Worm (Caenorhabditis elegans) whole organism, L1 larva: Measurements from ENCODE around the gene srlf-33.

Experiments
- C04F5.9 ChIP-seq: sonication (generic microtip); optimal IDR thresholded peaks from 2 replicates; lab custom pipeline; 2016; ENCODE audit warnings: missing genetic modification characterization, missing compliant biosample characterization
- C16A3.4 ChIP-seq: fragments of 150-350 bp; optimal IDR thresholded peaks from 2 replicates; lab custom pipeline; 2014; ENCODE audit warnings: missing biosample characterization, missing genetic modification characterization
- F16B12.6 ChIP-seq: fragments of 150-350 bp; optimal IDR thresholded peaks from 2 replicates; lab custom pipeline; 2014; ENCODE audit warnings: missing biosample characterization, missing genetic modification characterization
- Y116A8C.19 ChIP-seq: sonication (generic microtip); optimal IDR thresholded peaks from 2 replicates; lab custom pipeline; 2016; ENCODE audit warnings: missing compliant biosample characterization, missing genetic modification characterization, borderline replicate concordance
- aha-1 ChIP-seq: fragments of 150-350 bp; optimal IDR thresholded peaks from 2 replicates; lab custom pipeline; 2014; ENCODE audit warnings: missing biosample characterization, missing genetic modification characterization
- aly-2 ChIP-seq: fragments of 150-350 bp; optimal IDR thresholded peaks from 2 replicates; lab custom pipeline; 2014; ENCODE audit warnings: missing biosample characterization, missing genetic modification characterization
- ceh-63 ChIP-seq: fragments of 200-800 bp; sonication (Bioruptor generic); optimal IDR thresholded peaks from 2 replicates; lab custom pipeline; 2018; ENCODE audit warnings: mild to moderate bottlenecking, missing genetic modification characterization, missing compliant biosample characterization
- ceh-90 ChIP-seq: sonication (generic microtip); optimal IDR thresholded peaks from 2 replicates; lab custom pipeline; 2016; ENCODE audit warnings: missing genetic modification characterization, missing compliant biosample characterization
- ces-1 ChIP-seq: fragments of 150-350 bp; optimal IDR thresholded peaks from 2 replicates; lab custom pipeline; 2014; ENCODE audit warnings: missing biosample characterization, missing genetic modification reagents, missing genetic modification characterization
- dsc-1 ChIP-seq: sonication (generic microtip); optimal IDR thresholded peaks from 2 replicates; lab custom pipeline; 2016; ENCODE audit warnings: mild to moderate bottlenecking, missing genetic modification characterization, missing compliant biosample characterization
- efl-1 ChIP-seq, 4 experiments: fragments of 150-350 bp; optimal IDR thresholded peaks in 3 of 4; peaks in 1 of 4; 1 replicate in 1 of 4; 2 replicates in 3 of 4; lab custom pipeline; 2014; ENCODE audit warnings: missing biosample characterization in 2 of 4, missing genetic modification characterization in 2 of 4, missing genetic modification reagents in 2 of 4
- efl-3 ChIP-seq: fragments of 200-800 bp; sonication (Bioruptor generic); optimal IDR thresholded peaks from 2 replicates; lab custom pipeline; 2018; ENCODE audit warnings: mild to moderate bottlenecking, missing genetic modification characterization, missing compliant biosample characterization
- egl-27 ChIP-seq, 2 experiments: fragments of 150-350 bp in 1 of 2; sonication (generic microtip); optimal IDR thresholded peaks; 3 replicates each; lab custom pipeline; 2017 to 2018; ENCODE audit warnings: missing biosample characterization in 2 of 2, missing genetic modification characterization in 2 of 2, missing genetic modification reagents in 2 of 2
- elt-2 ChIP-seq: sonication (generic microtip); optimal IDR thresholded peaks from 2 replicates; lab custom pipeline; 2016; ENCODE audit warnings: missing genetic modification characterization, mild to moderate bottlenecking, inconsistent platforms, missing compliant biosample characterization, missing genetic modification reagents
- elt-3 ChIP-seq, 6 experiments: fragments of 150-350 bp in 1 of 6; sonication (generic microtip); optimal IDR thresholded peaks; 2 replicates each; lab custom pipeline; 2017 to 2018; ENCODE audit warnings: missing biosample characterization in 6 of 6, missing genetic modification characterization in 6 of 6, inconsistent platforms in 1 of 6
- ets-5 ChIP-seq: fragments of 200-800 bp; sonication (Bioruptor generic); IDR thresholded peaks from 2 replicates; pipeline ENCODE4 v1.3.6; 2022; ENCODE audit warnings: missing genetic modification characterization, missing compliant biosample characterization
- fkh-10 ChIP-seq: sonication (generic microtip); optimal IDR thresholded peaks from 2 replicates; lab custom pipeline; 2017; ENCODE audit warnings: missing biosample characterization, missing genetic modification reagents, missing genetic modification characterization
- fkh-4 ChIP-seq: sonication (generic microtip); optimal IDR thresholded peaks from 2 replicates; lab custom pipeline; 2016; ENCODE audit warnings: missing compliant biosample characterization, missing genetic modification characterization, borderline replicate concordance
- fos-1 ChIP-seq: fragments of 150-350 bp; optimal IDR thresholded peaks from 2 replicates; lab custom pipeline; 2014; ENCODE audit warnings: missing biosample characterization, missing genetic modification characterization
- grh-1 ChIP-seq: fragments of 200-800 bp; sonication (Bioruptor generic); IDR thresholded peaks from 2 replicates; pipeline ENCODE4 v1.3.6; 2022; ENCODE audit warnings: missing genetic modification reagents, missing genetic modification characterization, missing compliant biosample characterization
- hlh-17 ChIP-seq: fragments of 200-800 bp; sonication (Bioruptor generic); optimal IDR thresholded peaks from 2 replicates; lab custom pipeline; 2018; ENCODE audit warnings: missing genetic modification characterization, mild to moderate bottlenecking, missing compliant biosample characterization, moderate library complexity, borderline replicate concordance
- hlh-4 ChIP-seq: sonication (generic microtip); optimal IDR thresholded peaks from 2 replicates; lab custom pipeline; 2016; ENCODE audit warnings: mild to moderate bottlenecking, missing genetic modification characterization, missing compliant biosample characterization
- irx-1 ChIP-seq: sonication (generic microtip); optimal IDR thresholded peaks from 2 replicates; lab custom pipeline; 2016; ENCODE audit warnings: missing genetic modification characterization, missing compliant biosample characterization
- jun-1 ChIP-seq: fragments of 150-350 bp; optimal IDR thresholded peaks from 2 replicates; lab custom pipeline; 2014; ENCODE audit warnings: missing biosample characterization, missing genetic modification reagents, missing genetic modification characterization
- lin-13 ChIP-seq: fragments of 150-350 bp; optimal IDR thresholded peaks from 2 replicates; lab custom pipeline; 2014; ENCODE audit warnings: missing biosample characterization, missing genetic modification reagents, missing genetic modification characterization
- lin-14 ChIP-seq: fragments of 200-800 bp; sonication (Bioruptor generic); optimal IDR thresholded peaks from 2 replicates; lab custom pipeline; 2018; ENCODE audit warnings: mild to moderate bottlenecking, missing genetic modification characterization, moderate library complexity, missing compliant biosample characterization
- lin-15B ChIP-seq: fragments of 150-350 bp; sonication (generic microtip); optimal IDR thresholded peaks from 3 replicates; lab custom pipeline; 2014; ENCODE audit warnings: missing biosample characterization, missing genetic modification characterization
- lir-3 ChIP-seq: sonication (generic microtip); optimal IDR thresholded peaks from 2 replicates; lab custom pipeline; 2016; ENCODE audit warnings: mild to moderate bottlenecking, missing genetic modification characterization, moderate library complexity, missing compliant biosample characterization; ENCODE audit not compliant: poor library complexity
- mab-9 ChIP-seq: fragments of 200-800 bp; sonication (Bioruptor generic); IDR thresholded peaks from 2 replicates; pipeline ENCODE4 v1.3.6; 2022; ENCODE audit warnings: missing genetic modification reagents, missing genetic modification characterization, missing compliant biosample characterization
- mef-2 ChIP-seq: fragments of 150-350 bp; optimal IDR thresholded peaks from 2 replicates; lab custom pipeline; 2014; ENCODE audit warnings: missing biosample characterization, missing genetic modification characterization
- mep-1 ChIP-seq: fragments of 150-350 bp; optimal IDR thresholded peaks from 2 replicates; lab custom pipeline; 2014; ENCODE audit warnings: missing biosample characterization, missing genetic modification characterization
- nhr-11 ChIP-seq: fragments of 150-350 bp; optimal IDR thresholded peaks from 2 replicates; lab custom pipeline; 2014; ENCODE audit warnings: missing biosample characterization, missing genetic modification characterization
- nhr-12 ChIP-seq: sonication (generic microtip); optimal IDR thresholded peaks from 2 replicates; lab custom pipeline; 2017; ENCODE audit warnings: missing biosample characterization, missing genetic modification characterization
- nhr-20 ChIP-seq: sonication (generic microtip); optimal IDR thresholded peaks from 2 replicates; lab custom pipeline; 2016; ENCODE audit warnings: mild to moderate bottlenecking, missing genetic modification characterization, missing compliant biosample characterization
- nhr-28 ChIP-seq: fragments of 150-350 bp; optimal IDR thresholded peaks from 2 replicates; lab custom pipeline; 2014; ENCODE audit warnings: missing biosample characterization, missing genetic modification characterization
- nhr-76 ChIP-seq: sonication (generic microtip); optimal IDR thresholded peaks from 2 replicates; lab custom pipeline; 2017; ENCODE audit warnings: missing biosample characterization, missing genetic modification characterization
- nhr-84 ChIP-seq: sonication (generic microtip); optimal IDR thresholded peaks from 2 replicates; lab custom pipeline; 2017; ENCODE audit warnings: missing biosample characterization, missing genetic modification characterization
- nhr-90 ChIP-seq: sonication (generic microtip); optimal IDR thresholded peaks from 2 replicates; lab custom pipeline; 2016; ENCODE audit warnings: mild to moderate bottlenecking, missing genetic modification characterization, missing compliant biosample characterization; ENCODE audit not compliant: poor library complexity
- pax-3 ChIP-seq: fragments of 200-800 bp; sonication (Bioruptor generic); optimal IDR thresholded peaks from 2 replicates; lab custom pipeline; 2018; ENCODE audit warnings: mild to moderate bottlenecking, missing genetic modification characterization, moderate library complexity, missing compliant biosample characterization
- pqm-1 ChIP-seq: sonication (generic microtip); optimal IDR thresholded peaks from 3 replicates; lab custom pipeline; 2017; ENCODE audit warnings: missing biosample characterization, missing genetic modification characterization
- skn-1 ChIP-seq: fragments of 150-350 bp; optimal IDR thresholded peaks from 2 replicates; lab custom pipeline; 2014; ENCODE audit warnings: missing biosample characterization, missing genetic modification characterization
- snu-23 ChIP-seq: sonication (generic microtip); optimal IDR thresholded peaks from 2 replicates; lab custom pipeline; 2016; ENCODE audit warnings: missing genetic modification characterization, missing compliant biosample characterization
- sptf-1 ChIP-seq: fragments of 150-350 bp; optimal IDR thresholded peaks from 2 replicates; lab custom pipeline; 2014; ENCODE audit warnings: missing biosample characterization, missing genetic modification characterization
- swsn-7 ChIP-seq: sonication (generic microtip); optimal IDR thresholded peaks from 2 replicates; lab custom pipeline; 2016; ENCODE audit warnings: missing genetic modification characterization, missing compliant biosample characterization
- tbx-2 ChIP-seq: sonication (generic microtip); optimal IDR thresholded peaks from 2 replicates; lab custom pipeline; 2016; ENCODE audit warnings: missing genetic modification characterization, missing compliant biosample characterization
- tlp-1 ChIP-seq: fragments of 150-350 bp; optimal IDR thresholded peaks from 2 replicates; lab custom pipeline; 2014; ENCODE audit warnings: missing biosample characterization, missing genetic modification characterization
- unc-30 ChIP-seq: sonication (generic microtip); optimal IDR thresholded peaks from 2 replicates; lab custom pipeline; 2017; ENCODE audit warnings: missing biosample characterization, missing genetic modification characterization
- unc-62 ChIP-seq: fragments of 150-350 bp; optimal IDR thresholded peaks from 2 replicates; lab custom pipeline; 2014; ENCODE audit warnings: missing biosample characterization, missing genetic modification reagents, missing genetic modification characterization
- xbp-1 ChIP-seq: sonication (generic microtip); optimal IDR thresholded peaks from 2 replicates; lab custom pipeline; 2016; ENCODE audit warnings: missing genetic modification characterization, missing compliant biosample characterization
- zag-1 ChIP-seq: fragments of 150-350 bp; optimal IDR thresholded peaks from 2 replicates; lab custom pipeline; 2014; ENCODE audit warnings: missing biosample characterization, missing genetic modification characterization
- ztf-4 ChIP-seq: fragments of 150-350 bp; optimal IDR thresholded peaks from 2 replicates; lab custom pipeline; 2014; ENCODE audit warnings: missing biosample characterization, missing genetic modification characterization

Gene srlf-33

ce11 chrIV:11961485-11962255, 36.4 kb upstream of the srlf-33 start, which contains the start of gene ZK829.7 (continued):
- TF ChIP-seq C04F5.9 (peak; percentile 56), tbx-2 (peak; percentile 83), xbp-1 (tag; lab: Kevin White, UChicago) (peak; percentile 71), ces-1 (GFP tag; lab: Kevin White, UChicago) (no peak), unc-62 (GFP tag; lab: Kevin White, UChicago) (no peak), snu-23 (peak; percentile 80), lin-13 (GFP tag; lab: Kevin White, UChicago) (peak; percentile 62), irx-1 (tag; lab: Kevin White, UChicago) (peak; percentile 79), Y116A8C.19 (tag; lab: Kevin White, UChicago) (no peak), fkh-10 (peak; percentile 43), dsc-1 (tag; lab: Kevin White, UChicago) (peak; percentile 84), fkh-4 (tag; lab: Kevin White, UChicago) (peak; percentile 29), nhr-90 (tag; lab: Kevin White, UChicago) (peak; percentile 88), aly-2 (tag; lab: Kevin White, UChicago) (no peak), tlp-1 (tag; lab: Kevin White, UChicago) (no peak), skn-1 (tag; lab: Kevin White, UChicago) (peak; percentile 17), ceh-90 (tag; lab: Kevin White, UChicago) (peak; percentile 18), nhr-12 (no peak), pqm-1 (tag; lab: Kevin White, UChicago) (no peak), elt-3 (tag; optimal IDR thresholded peaks at IDR 0.05; lab: Kevin White, UChicago) (peak in 3 of 6 experiments; percentile 8 to 61 (median 42)), ceh-63 (GFP tag; lab: Kevin White, UChicago) (no peak), sptf-1 (no peak), grh-1 (GFP tag; lab: Robert Waterston, UW) (peak; percentile 83), swsn-7 (tag; lab: Kevin White, UChicago) (peak; percentile 81), aha-1 (no peak), efl-3 (GFP tag; lab: Kevin White, UChicago) (no peak), F16B12.6 (tag; lab: Kevin White, UChicago) (peak; percentile 12), pax-3 (tag; lab: Kevin White, UChicago) (peak; percentile 43), egl-27 (tag; optimal IDR thresholded peaks at IDR 0.05; lab: Kevin White, UChicago) (no peak), lin-15B (tag; lab: Kevin White, UChicago) (peak; percentile 36), ztf-4 (tag; lab: Kevin White, UChicago) (peak; percentile 59), mep-1 (tag; lab: Kevin White, UChicago) (peak; percentile 91), C16A3.4 (peak; percentile 86), lin-14 (GFP tag; lab: Kevin White, UChicago) (peak; percentile 81), jun-1 (tag; lab: Kevin White, UChicago) (peak; percentile 61), zag-1 (tag; lab: Kevin White, UChicago) (no peak), nhr-20 (tag; lab: Kevin White, UChicago) (peak; percentile 82), mab-9 (GFP tag; lab: Robert Waterston, UW) (0 out of 2 replicates have a peak, but pooled peaks have one; percentile 32), unc-30 (tag; lab: Kevin White, UChicago) (no peak), nhr-84 (tag; lab: Kevin White, UChicago) (no peak), fos-1 (peak; percentile 67), hlh-4 (tag; lab: Kevin White, UChicago) (no peak), efl-1 (optimal IDR thresholded peaks at IDR 0.05; lab: Kevin White, UChicago) (peak; percentile 90 to 97), efl-1 (GFP tag; optimal IDR thresholded peaks at IDR 0.05 in 1 of 2; lab: Kevin White, UChicago) (peak; percentile 92 to 100), elt-2 (tag; lab: Kevin White, UChicago) (peak; percentile 76), hlh-17 (GFP tag; lab: Kevin White, UChicago) (no peak), lir-3 (tag; lab: Kevin White, UChicago) (peak; percentile 24), mef-2 (tag; lab: Kevin White, UChicago) (no peak), nhr-76 (tag; lab: Kevin White, UChicago) (no peak), nhr-11 (peak; percentile 51), ets-5 (GFP tag; lab: Robert Waterston, UW) (no peak), nhr-28 (tag; lab: Kevin White, UChicago) (no peak)
